Fruit fly (Drosophila melanogaster) S2 (cell line): ENCODE measurements around the gene CG13126.

ENCODE experiments used
- CG8478 ChIP-seq: fragments of >200 bp; optimal IDR thresholded peaks from 2 replicates; lab custom pipeline; 2018
- CTCF ChIP-seq, 2 experiments: fragments of >200 bp; optimal IDR thresholded peaks; 2 replicates each; lab custom pipeline; 2018

dm6 chr2L:9915011-9915850 is 38.8 kb downstream of the CG13126 start, which contains the start of gene yip2:
- TF ChIP-seq CG8478 (lab: Kevin White, UChicago) (no peak), CTCF (optimal IDR thresholded peaks at IDR 0.05; lab: Kevin White, UChicago) (no peak)
